Fruit fly (Drosophila melanogaster): ENCODE measurements around the gene CG1632.
A peak's percentile ranks its signal among the peaks of the same experiment; 100 is the strongest.

The CG1632 gene

dm6 chrX:8210632-8211031, 41.8 kb upstream of the CG1632 start:
- TF ChIP-seq rn (GFP tag; IDR thresholded peaks at IDR 0.05) (no peak), Snoo (tag; optimal IDR thresholded peaks at IDR 0.05) (no peak)

- TF ChIP-seq CG9948 (tag; optimal IDR thresholded peaks at IDR 0.05): peak; percentile 80
- peak; percentile 83 for TF ChIP-seq CG34367 (tag; optimal IDR thresholded peaks at IDR 0.05)
- peak; percentile 67 for TF ChIP-seq Pif1B (GFP tag; optimal IDR thresholded peaks at IDR 0.05)
- peak; percentile 87 for TF ChIP-seq CG8159 (tag; optimal IDR thresholded peaks at IDR 0.05)
- TF ChIP-seq Pif1A (GFP tag; optimal IDR thresholded peaks at IDR 0.05): peak; percentile 57
- peak; percentile 81 for TF ChIP-seq CG15710 (tag; optimal IDR thresholded peaks at IDR 0.05)
- no peak for TF ChIP-seq CG10348 (GFP tag; IDR thresholded peaks at IDR 0.05)
- peak; percentile 63 for TF ChIP-seq CG12605 (GFP tag; IDR thresholded peaks at IDR 0.05)
- TF ChIP-seq CG13204 (GFP tag; optimal IDR thresholded peaks at IDR 0.05): peak; percentile 69
- TF ChIP-seq EcR (GFP tag; optimal IDR thresholded peaks at IDR 0.05): no peak
- peak; percentile 65 for TF ChIP-seq CG8301 (tag; optimal IDR thresholded peaks at IDR 0.05)
- TF ChIP-seq CG32121 (GFP tag; IDR thresholded peaks at IDR 0.05): peak; percentile 61
- peak; percentile 83 for TF ChIP-seq CG17806 (tag; optimal IDR thresholded peaks at IDR 0.05)
- peak; percentile 84 for TF ChIP-seq CG4496 (GFP tag; IDR thresholded peaks at IDR 0.05)
- TF ChIP-seq D1 (tag; optimal IDR thresholded peaks at IDR 0.05): no peak
- TF ChIP-seq Ets98B (GFP tag; IDR thresholded peaks at IDR 0.05): peak; percentile 54
- TF ChIP-seq rn (GFP tag; IDR thresholded peaks at IDR 0.05): 0 out of 2 replicates have a peak, but pooled peaks have one; percentile 33
- peak; percentile 61 for TF ChIP-seq Snoo (tag; optimal IDR thresholded peaks at IDR 0.05)
- peak; percentile 65 for TF ChIP-seq gl (tag; optimal IDR thresholded peaks at IDR 0.05)
- TF ChIP-seq fd96Ca (GFP tag; IDR thresholded peaks at IDR 0.05): peak; percentile 83
- peak; percentile 75 for TF ChIP-seq CG14655 (GFP tag; optimal IDR thresholded peaks at IDR 0.05)
These were observed 41.3 kb upstream of the CG1632 start for dm6 chrX:8211094-8211730.

- TF ChIP-seq CG10348 (GFP tag; IDR thresholded peaks at IDR 0.05) (no peak), rn (GFP tag; IDR thresholded peaks at IDR 0.05) (no peak), CG34367 (tag; optimal IDR thresholded peaks at IDR 0.05) (peak; percentile 62), D1 (tag; optimal IDR thresholded peaks at IDR 0.05) (peak; percentile 5), CG8301 (tag; optimal IDR thresholded peaks at IDR 0.05) (peak; percentile 71), Pif1A (GFP tag; optimal IDR thresholded peaks at IDR 0.05) (peak; percentile 51), CG17806 (tag; optimal IDR thresholded peaks at IDR 0.05) (peak; percentile 72), CG8159 (tag; optimal IDR thresholded peaks at IDR 0.05) (peak; percentile 80), CG4496 (GFP tag; IDR thresholded peaks at IDR 0.05) (peak; percentile 67), CG12605 (GFP tag; IDR thresholded peaks at IDR 0.05) (no peak), gl (tag; optimal IDR thresholded peaks at IDR 0.05) (peak; percentile 6), fd96Ca (GFP tag; IDR thresholded peaks at IDR 0.05) (peak; percentile 72; the same call in 2 of the 3 replicates), CG9948 (tag; optimal IDR thresholded peaks at IDR 0.05) (peak; percentile 80), Pif1B (GFP tag; optimal IDR thresholded peaks at IDR 0.05) (peak; percentile 49), Snoo (tag; optimal IDR thresholded peaks at IDR 0.05) (no peak), CG15710 (tag; optimal IDR thresholded peaks at IDR 0.05) (peak; percentile 77), EcR (GFP tag; optimal IDR thresholded peaks at IDR 0.05) (no peak), CG13204 (GFP tag; optimal IDR thresholded peaks at IDR 0.05) (peak; percentile 55), CG14655 (GFP tag; optimal IDR thresholded peaks at IDR 0.05) (peak; percentile 81), Ets98B (GFP tag; IDR thresholded peaks at IDR 0.05) (peak; percentile 56), CG32121 (GFP tag; IDR thresholded peaks at IDR 0.05) (no peak)
These were observed 40.6 kb upstream of the CG1632 start for dm6 chrX:8211731-8212468.

DNA sequence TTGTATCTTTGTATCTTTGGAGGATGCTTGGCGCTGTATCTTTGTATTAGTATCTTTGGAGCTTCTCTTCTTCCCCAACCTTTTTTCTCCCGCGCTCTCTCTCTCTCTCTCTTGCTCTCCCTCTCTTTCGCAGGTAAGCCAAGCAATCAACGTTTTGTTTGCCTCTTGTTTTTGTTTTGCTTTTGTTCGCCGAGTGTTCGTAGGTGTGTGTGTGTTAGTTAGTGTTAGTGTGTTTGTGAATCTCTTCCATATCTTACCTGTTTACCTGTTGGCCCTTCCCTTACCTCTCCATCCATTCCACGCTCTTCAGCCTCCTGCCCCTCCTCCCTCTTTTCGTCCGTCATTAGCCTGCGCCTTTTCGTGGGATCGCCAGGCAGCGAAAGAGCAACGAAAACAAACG, 38.5 kb upstream of the CG1632 start:
- TF ChIP-seq Ets98B (GFP tag; IDR thresholded peaks at IDR 0.05): no peak; the same call in 1 of the 2 replicates
- peak; percentile 38 for TF ChIP-seq CG34367 (tag; optimal IDR thresholded peaks at IDR 0.05)
- TF ChIP-seq CG10348 (GFP tag; IDR thresholded peaks at IDR 0.05): no peak
- TF ChIP-seq EcR (GFP tag; optimal IDR thresholded peaks at IDR 0.05): peak; percentile 36
- TF ChIP-seq CG13204 (GFP tag; optimal IDR thresholded peaks at IDR 0.05): peak; percentile 7
- peak; percentile 26; the same call in 1 of the 3 replicates for TF ChIP-seq CG4496 (GFP tag; IDR thresholded peaks at IDR 0.05)
- 0 out of 3 replicates have a peak, but pooled peaks have one; percentile 36 for TF ChIP-seq fd96Ca (GFP tag; IDR thresholded peaks at IDR 0.05)
- TF ChIP-seq CG14655 (GFP tag; optimal IDR thresholded peaks at IDR 0.05): no peak
- TF ChIP-seq CG12605 (GFP tag; IDR thresholded peaks at IDR 0.05): no peak
- TF ChIP-seq CG32121 (GFP tag; IDR thresholded peaks at IDR 0.05): no peak
- peak; percentile 23 for TF ChIP-seq gl (tag; optimal IDR thresholded peaks at IDR 0.05)

dm6 chrX:8215094-8215854, 37.2 kb upstream of the CG1632 start:
- TF ChIP-seq CG8159 (tag; optimal IDR thresholded peaks at IDR 0.05): peak; percentile 86
- TF ChIP-seq CG14655 (GFP tag; optimal IDR thresholded peaks at IDR 0.05): peak; percentile 86
- TF ChIP-seq rn (GFP tag; IDR thresholded peaks at IDR 0.05): no peak
- peak; percentile 79 for TF ChIP-seq CG15710 (tag; optimal IDR thresholded peaks at IDR 0.05)
- TF ChIP-seq CG10348 (GFP tag; IDR thresholded peaks at IDR 0.05): no peak
- TF ChIP-seq EcR (GFP tag; optimal IDR thresholded peaks at IDR 0.05): peak; percentile 58
- TF ChIP-seq CG34367 (tag; optimal IDR thresholded peaks at IDR 0.05): peak; percentile 72
- TF ChIP-seq Pif1B (GFP tag; optimal IDR thresholded peaks at IDR 0.05): peak; percentile 55
- TF ChIP-seq CG12605 (GFP tag; IDR thresholded peaks at IDR 0.05): no peak
- TF ChIP-seq Pif1A (GFP tag; optimal IDR thresholded peaks at IDR 0.05): no peak
- TF ChIP-seq CG8301 (tag; optimal IDR thresholded peaks at IDR 0.05): peak; percentile 59
- TF ChIP-seq Snoo (tag; optimal IDR thresholded peaks at IDR 0.05): no peak
- peak; percentile 75 for TF ChIP-seq CG17806 (tag; optimal IDR thresholded peaks at IDR 0.05)
- TF ChIP-seq CG9948 (tag; optimal IDR thresholded peaks at IDR 0.05): peak; percentile 90
- no peak for TF ChIP-seq CG13204 (GFP tag; optimal IDR thresholded peaks at IDR 0.05)
- no peak for TF ChIP-seq Ets98B (GFP tag; IDR thresholded peaks at IDR 0.05)
- no peak for TF ChIP-seq CG4496 (GFP tag; IDR thresholded peaks at IDR 0.05)
- peak; percentile 84 for TF ChIP-seq D1 (tag; optimal IDR thresholded peaks at IDR 0.05)
- TF ChIP-seq fd96Ca (GFP tag; IDR thresholded peaks at IDR 0.05): no peak
- no peak for TF ChIP-seq CG32121 (GFP tag; IDR thresholded peaks at IDR 0.05)
- TF ChIP-seq gl (tag; optimal IDR thresholded peaks at IDR 0.05): peak; percentile 2
